Worm (Caenorhabditis elegans): ENCODE measurements around the gene Y43F8B.20.

ce11 chrV:19524569-19524968 lies 25.0 kb downstream of the Y43F8B.20 start:
- no peak for TF ChIP-seq skn-1 (tag; optimal IDR thresholded peaks at IDR 0.05)
- no peak for TF ChIP-seq zag-1 (tag; optimal IDR thresholded peaks at IDR 0.05)

All from whole organism, L3 larva.